Comparison of ENCODE assay signal across 4 fruit fly cellular contexts in genomic region chr3R:30423695-30424094, dm6.
TF ChIP-seq lines count a peak whose summit lies in the region.

Gene CG15535, minus strand, starts transcription at chr3R:30423929.
Gene mRpS18C, plus strand, starts transcription at chr3R:30423974.

- peak; percentile 71 for TF ChIP-seq CTCF in whole organism, embryonic (GFP tag; optimal IDR thresholded peaks at IDR 0.05; lab: Kevin White, UChicago)

TF ChIP-seq in whole organism, adult, 20 proteins besides CTCF, POLR2A, EP300 and RAD21:
- peak; percentile 43 for TF ChIP-seq toe (GFP tag; optimal IDR thresholded peaks at IDR 0.05; lab: Kevin White, UChicago)
- TF ChIP-seq pad (GFP tag; optimal IDR thresholded peaks at IDR 0.05; lab: Kevin White, UChicago): peak; percentile 25
- peak; percentile 46 for TF ChIP-seq bab1 (GFP tag; optimal IDR thresholded peaks at IDR 0.05; lab: Kevin White, UChicago)
- no peak for TF ChIP-seq Crg-1 (GFP tag; optimal IDR thresholded peaks at IDR 0.05; lab: Kevin White, UChicago)
- peak; percentile 92 for TF ChIP-seq kay (GFP tag; lab: Kevin White, UChicago; ENCODE audit: borderline replicate concordance)
- TF ChIP-seq cnc (optimal IDR thresholded peaks at IDR 0.05; lab: Kevin White, UChicago): no peak
- TF ChIP-seq CG5204 (GFP tag; optimal IDR thresholded peaks at IDR 0.05; lab: Kevin White, UChicago): peak; percentile 41
- no peak for TF ChIP-seq CG7045 (GFP tag; optimal IDR thresholded peaks at IDR 0.05; lab: Kevin White, UChicago)
- TF ChIP-seq Hr96 (GFP tag; optimal IDR thresholded peaks at IDR 0.05; lab: Kevin White, UChicago): no peak
- no peak for TF ChIP-seq CG1620 (GFP tag; optimal IDR thresholded peaks at IDR 0.05; lab: Kevin White, UChicago)
- TF ChIP-seq Mnt (GFP tag; optimal IDR thresholded peaks at IDR 0.05; lab: Kevin White, UChicago): peak; percentile 90
- no peak for TF ChIP-seq tj (GFP tag; optimal IDR thresholded peaks at IDR 0.05; lab: Kevin White, UChicago)
- TF ChIP-seq CG33017 (tag; optimal IDR thresholded peaks at IDR 0.05; lab: Kevin White, UChicago): no peak
- TF ChIP-seq Clk (GFP tag; optimal IDR thresholded peaks at IDR 0.05; lab: Kevin White, UChicago): peak; percentile 21
- TF ChIP-seq CG7101 (tag; optimal IDR thresholded peaks at IDR 0.05; lab: Kevin White, UChicago): peak; percentile 50
- TF ChIP-seq CG14711 (tag; optimal IDR thresholded peaks at IDR 0.05; lab: Kevin White, UChicago): no peak
- TF ChIP-seq cic (GFP tag; optimal IDR thresholded peaks at IDR 0.05; lab: Kevin White, UChicago): peak; percentile 23
- TF ChIP-seq ovo (GFP tag; optimal IDR thresholded peaks at IDR 0.05; lab: Kevin White, UChicago): no peak
- TF ChIP-seq CG12768 (GFP tag; optimal IDR thresholded peaks at IDR 0.05; lab: Kevin White, UChicago): no peak
- peak; percentile 36 for TF ChIP-seq CG11617 (GFP tag; optimal IDR thresholded peaks at IDR 0.05; lab: Kevin White, UChicago)
TF ChIP-seq in whole organism, adult: peak in this region for 10.

TF ChIP-seq in whole organism, embryonic, 481 proteins besides CTCF, POLR2A, EP300 and RAD21 (continues in another document):
- TF ChIP-seq kay (GFP tag; optimal IDR thresholded peaks at IDR 0.05; lab: Kevin White, UChicago) (no peak), gsb-n (tag; optimal IDR thresholded peaks at IDR 0.05; lab: Kevin White, UChicago) (peak; percentile 27), tin (GFP tag; optimal IDR thresholded peaks at IDR 0.05; lab: Kevin White, UChicago) (no peak), CG9797 (GFP tag; optimal IDR thresholded peaks at IDR 0.05; lab: Kevin White, UChicago) (peak; percentile 21), BEAF-32 (GFP tag; optimal IDR thresholded peaks at IDR 0.05; lab: Kevin White, UChicago) (peak; percentile 77), Fer1 (GFP tag; optimal IDR thresholded peaks at IDR 0.05; lab: Kevin White, UChicago) (peak; percentile 12), pan (optimal IDR thresholded peaks at IDR 0.05; lab: Kevin White, UChicago) (no peak), pan (GFP tag; optimal IDR thresholded peaks at IDR 0.05 in 1 of 2, IDR thresholded peaks at IDR 0.05 in 1 of 2) (no peak), tna (GFP tag; IDR thresholded peaks at IDR 0.05; lab: Robert Waterston, UW; ENCODE audit: partially characterized antibody) (peak; percentile 64), trem (tag; optimal IDR thresholded peaks at IDR 0.05; lab: Kevin White, UChicago) (peak; percentile 48), nerfin-2 (GFP tag; IDR thresholded peaks at IDR 0.05; lab: Robert Waterston, UW; ENCODE audit: partially characterized antibody) (peak; percentile 63), knrl (GFP tag; IDR thresholded peaks at IDR 0.05; lab: Robert Waterston, UW; ENCODE audit: partially characterized antibody) (peak; percentile 72; the same call in 2 of the 3 replicates), Sin3A (optimal IDR thresholded peaks at IDR 0.05; lab: Kevin White, UChicago) (peak; percentile 0), twi (tag; optimal IDR thresholded peaks at IDR 0.05; lab: Kevin White, UChicago) (peak; percentile 11), B-H2 (GFP tag; optimal IDR thresholded peaks at IDR 0.05; lab: Kevin White, UChicago) (peak; percentile 67), Sry-δ (GFP tag; optimal IDR thresholded peaks at IDR 0.05; lab: Kevin White, UChicago) (peak; percentile 56), CG14710 (tag; optimal IDR thresholded peaks at IDR 0.05; lab: Kevin White, UChicago) (peak; percentile 27), CG13624 (GFP tag; optimal IDR thresholded peaks at IDR 0.05; lab: Kevin White, UChicago) (peak; percentile 26), CG7745 (tag; optimal IDR thresholded peaks at IDR 0.05; lab: Kevin White, UChicago) (no peak), CG34376 (GFP tag; optimal IDR thresholded peaks at IDR 0.05; lab: Kevin White, UChicago) (peak; percentile 19), vnd (GFP tag; IDR thresholded peaks at IDR 0.05; lab: Robert Waterston, UW; ENCODE audit: partially characterized antibody) (peak; percentile 62; the same call in 2 of the 3 replicates), CG1602 (GFP tag; optimal IDR thresholded peaks at IDR 0.05; lab: Kevin White, UChicago) (no peak), MBD-R2 (GFP tag; IDR thresholded peaks at IDR 0.05; lab: Robert Waterston, UW) (peak; percentile 94)

TF ChIP-seq in whole organism, prepupa, 60 proteins besides CTCF, POLR2A, EP300 and RAD21:
- TF ChIP-seq spab (GFP tag; optimal IDR thresholded peaks at IDR 0.05; lab: Kevin White, UChicago) (no peak), CG7368 (GFP tag; optimal IDR thresholded peaks at IDR 0.05; lab: Kevin White, UChicago) (no peak), svp (GFP tag; lab: Kevin White, UChicago) (no peak), Hr39 (GFP tag; optimal IDR thresholded peaks at IDR 0.05; lab: Kevin White, UChicago) (no peak), Hr4 (GFP tag; optimal IDR thresholded peaks at IDR 0.05; lab: Kevin White, UChicago) (no peak), CG8632 (GFP tag; optimal IDR thresholded peaks at IDR 0.05; lab: Kevin White, UChicago) (no peak), esn (GFP tag; optimal IDR thresholded peaks at IDR 0.05; lab: Kevin White, UChicago) (peak; percentile 7), CG34406 (GFP tag; optimal IDR thresholded peaks at IDR 0.05; lab: Kevin White, UChicago) (no peak), CG6792 (GFP tag; optimal IDR thresholded peaks at IDR 0.05; lab: Kevin White, UChicago) (no peak), Eip93F (GFP tag; optimal IDR thresholded peaks at IDR 0.05; lab: Kevin White, UChicago) (no peak), CG31627 (GFP tag; optimal IDR thresholded peaks at IDR 0.05; lab: Kevin White, UChicago) (no peak), CG3032 (tag; optimal IDR thresholded peaks at IDR 0.05; lab: Kevin White, UChicago) (no peak), CG6163 (GFP tag; IDR thresholded peaks at IDR 0.05; lab: Robert Waterston, UW) (0 out of 3 replicates have a peak, but pooled peaks have one; percentile 17), CG8319 (GFP tag; optimal IDR thresholded peaks at IDR 0.05; lab: Kevin White, UChicago) (no peak), Lpt (GFP tag; optimal IDR thresholded peaks at IDR 0.05; lab: Kevin White, UChicago) (no peak), topi (GFP tag; optimal IDR thresholded peaks at IDR 0.05; lab: Kevin White, UChicago) (peak; percentile 9), CG10631 (GFP tag; optimal IDR thresholded peaks at IDR 0.05; lab: Kevin White, UChicago) (no peak), dac (GFP tag; optimal IDR thresholded peaks at IDR 0.05; lab: Kevin White, UChicago) (no peak), Sox15 (GFP tag; optimal IDR thresholded peaks at IDR 0.05; lab: Kevin White, UChicago) (no peak), Eip78C (GFP tag; lab: Kevin White, UChicago) (peak; percentile 60), lz (GFP tag; optimal IDR thresholded peaks at IDR 0.05; lab: Kevin White, UChicago) (peak; percentile 2), net (GFP tag; optimal IDR thresholded peaks at IDR 0.05; lab: Kevin White, UChicago) (no peak), CG16779 (tag; optimal IDR thresholded peaks at IDR 0.05; lab: Kevin White, UChicago) (no peak)
TF ChIP-seq in whole organism, prepupa: peak in this region for 5.

TF ChIP-seq in whole organism, wandering third instar larva, 38 proteins besides CTCF, POLR2A, EP300 and RAD21:
- no peak for TF ChIP-seq pan (optimal IDR thresholded peaks at IDR 0.05; lab: Kevin White, UChicago)
- TF ChIP-seq Rel (GFP tag; optimal IDR thresholded peaks at IDR 0.05; lab: Kevin White, UChicago): no peak
- TF ChIP-seq Rel (tag; optimal IDR thresholded peaks at IDR 0.05; lab: Kevin White, UChicago): peak; percentile 9
- TF ChIP-seq rgr (GFP tag; optimal IDR thresholded peaks at IDR 0.05; lab: Kevin White, UChicago): peak; percentile 44
- TF ChIP-seq sage (GFP tag; optimal IDR thresholded peaks at IDR 0.05; lab: Kevin White, UChicago): peak; percentile 50
- no peak for TF ChIP-seq Hr78 (GFP tag; optimal IDR thresholded peaks at IDR 0.05; lab: Kevin White, UChicago)
TF ChIP-seq in whole organism, wandering third instar larva: peak in this region for 3.
